Fruit fly (Drosophila melanogaster) whole organism, prepupa: Measurements from ENCODE around the gene Prp18.

Experiments
- Blimp-1 ChIP-seq: fragments of 200-800 bp; sonication (Bioruptor generic); optimal IDR thresholded peaks from 3 replicates; lab custom pipeline; 2017; ENCODE audit warnings: missing biosample characterization, missing genetic modification characterization, mild to moderate bottlenecking, moderate library complexity, missing genetic modification reagents
- CG8119 ChIP-seq: fragments of 200-800 bp; sonication (Bioruptor generic); IDR thresholded peaks from 3 replicates; pipeline ENCODE4 v1.3.6; 2022; ENCODE audit warnings: missing biosample characterization, missing genetic modification characterization
- Gug ChIP-seq: fragments of 200-800 bp; sonication (Bioruptor generic); IDR thresholded peaks from 2 replicates; pipeline ENCODE4 v1.3.6; 2022; ENCODE audit warnings: missing biosample characterization, missing genetic modification characterization
- Lpt ChIP-seq: fragments of 200-800 bp; sonication (Bioruptor generic); optimal IDR thresholded peaks from 3 replicates; lab custom pipeline; 2016; ENCODE audit warnings: missing biosample characterization, missing genetic modification characterization
- Met ChIP-seq: fragments of 200-800 bp; sonication (Bioruptor generic); optimal IDR thresholded peaks from 3 replicates; lab custom pipeline; 2016; ENCODE audit warnings: missing biosample characterization, missing genetic modification characterization
- OdsH ChIP-seq: fragments of 200-800 bp; sonication (Bioruptor generic); optimal IDR thresholded peaks from 3 replicates; lab custom pipeline; 2016; ENCODE audit warnings: missing biosample characterization, missing genetic modification characterization
- acj6 ChIP-seq: fragments of 200-800 bp; sonication (Bioruptor generic); optimal IDR thresholded peaks from 3 replicates; lab custom pipeline; 2016; ENCODE audit warnings: missing biosample characterization, missing genetic modification characterization
- spab ChIP-seq: fragments of 200-800 bp; sonication (Bioruptor generic); optimal IDR thresholded peaks from 2 replicates; lab custom pipeline; 2017; ENCODE audit warnings: missing biosample characterization, mild to moderate bottlenecking, missing genetic modification characterization, missing genetic modification reagents
- ss ChIP-seq, 2 experiments: fragments of 200-800 bp; sonication (Bioruptor generic); optimal IDR thresholded peaks; 2 replicates in 1 of 2; 3 replicates in 1 of 2; lab custom pipeline; 2017 to 2018; ENCODE audit warnings: mild to moderate bottlenecking in 2 of 2, missing biosample characterization in 2 of 2, missing genetic modification characterization in 2 of 2, moderate library complexity in 1 of 2
- topi ChIP-seq: fragments of 200-800 bp; sonication (Bioruptor generic); optimal IDR thresholded peaks from 3 replicates; lab custom pipeline; 2016; ENCODE audit warnings: missing biosample characterization, missing genetic modification characterization

dm6 chr3R:18986089-18986887 is 44.8 kb downstream of the Prp18 start:
- TF ChIP-seq Lpt (GFP tag; lab: Kevin White, UChicago) (no peak), Blimp-1 (GFP tag; lab: Kevin White, UChicago) (no peak), ss (GFP tag; optimal IDR thresholded peaks at IDR 0.05; lab: Kevin White, UChicago) (no peak), Gug (0 out of 2 replicates have a peak, but pooled peaks have one; percentile 29), acj6 (GFP tag; lab: Kevin White, UChicago) (peak; percentile 41), topi (GFP tag; lab: Kevin White, UChicago) (no peak), OdsH (GFP tag; lab: Kevin White, UChicago) (peak; percentile 51), spab (no peak), Met (GFP tag; lab: Kevin White, UChicago) (peak; percentile 16), CG8119 (GFP tag; lab: Robert Waterston, UW) (peak; percentile 38; the same call in 1 of the 3 replicates)
